Worm (Caenorhabditis elegans) whole organism, mixed stage, embryonic: Measurements from ENCODE around the gene hlh-13.

Experiments
- M03D4.4 ChIP-seq: sonication (generic microtip); optimal IDR thresholded peaks from 2 replicates; lab custom pipeline; 2017; ENCODE audit warnings: mild to moderate bottlenecking, missing genetic modification characterization, missing compliant biosample characterization
- bed-3 ChIP-seq: fragments of 200-800 bp; sonication (Bioruptor generic); optimal IDR thresholded peaks from 3 replicates; lab custom pipeline; 2018; ENCODE audit warnings: mild to moderate bottlenecking, missing genetic modification characterization, moderate library complexity, missing compliant biosample characterization
- blmp-1 ChIP-seq: fragments of 150-350 bp; optimal IDR thresholded peaks from 2 replicates; lab custom pipeline; 2014; ENCODE audit warnings: missing biosample characterization, missing genetic modification characterization
- ceh-39 ChIP-seq: fragments of 150-350 bp; optimal IDR thresholded peaks from 2 replicates; lab custom pipeline; 2014; ENCODE audit warnings: missing biosample characterization, missing genetic modification characterization
- ceh-83 ChIP-seq: fragments of 200-800 bp; sonication (Bioruptor generic); optimal IDR thresholded peaks from 2 replicates; lab custom pipeline; 2018; ENCODE audit warnings: mild to moderate bottlenecking, missing genetic modification characterization, missing compliant biosample characterization
- ces-1 ChIP-seq: fragments of 150-350 bp; optimal IDR thresholded peaks from 2 replicates; lab custom pipeline; 2014; ENCODE audit warnings: missing biosample characterization, missing genetic modification reagents, missing genetic modification characterization
- cnd-1 ChIP-seq: fragments of 200-800 bp; sonication (Bioruptor generic); optimal IDR thresholded peaks from 2 replicates; lab custom pipeline; 2018; ENCODE audit warnings: mild to moderate bottlenecking, missing genetic modification characterization, missing compliant biosample characterization
- drap-1 ChIP-seq: fragments of 200-800 bp; sonication (Bioruptor generic); optimal IDR thresholded peaks from 3 replicates; lab custom pipeline; 2018; ENCODE audit warnings: mild to moderate bottlenecking, missing genetic modification characterization, missing compliant biosample characterization
- elt-1 ChIP-seq: sonication (generic microtip); optimal IDR thresholded peaks from 2 replicates; lab custom pipeline; 2017; ENCODE audit warnings: missing genetic modification characterization, mild to moderate bottlenecking, missing compliant biosample characterization, antibody characterized with exemption, moderate library complexity, borderline replicate concordance; ENCODE audit not compliant: insufficient read depth
- elt-3 ChIP-seq: fragments of 150-350 bp; optimal IDR thresholded peaks from 2 replicates; lab custom pipeline; 2014; ENCODE audit warnings: missing biosample characterization, missing genetic modification characterization
- flh-1 ChIP-seq: fragments of 200-800 bp; sonication (Bioruptor generic); optimal IDR thresholded peaks from 2 replicates; lab custom pipeline; 2018; ENCODE audit warnings: mild to moderate bottlenecking, missing genetic modification characterization, moderate library complexity, missing compliant biosample characterization
- ham-2 ChIP-seq: fragments of 200-800 bp; sonication (Bioruptor generic); optimal IDR thresholded peaks from 2 replicates; lab custom pipeline; 2018; ENCODE audit warnings: mild to moderate bottlenecking, missing genetic modification characterization, missing compliant biosample characterization
- hlh-1 ChIP-seq: fragments of 150-350 bp; optimal IDR thresholded peaks from 2 replicates; lab custom pipeline; 2014; ENCODE audit warnings: missing biosample characterization, missing genetic modification reagents, missing genetic modification characterization
- lin-13 ChIP-seq: fragments of 150-350 bp; optimal IDR thresholded peaks from 2 replicates; lab custom pipeline; 2014; ENCODE audit warnings: missing biosample characterization, missing genetic modification characterization
- lin-32 ChIP-seq: fragments of 200-800 bp; sonication (Bioruptor generic); optimal IDR thresholded peaks from 2 replicates; lab custom pipeline; 2018; ENCODE audit warnings: mild to moderate bottlenecking, missing genetic modification characterization, missing compliant biosample characterization
- lsy-2 ChIP-seq: fragments of 150-350 bp; optimal IDR thresholded peaks from 2 replicates; lab custom pipeline; 2014; ENCODE audit warnings: missing biosample characterization, missing genetic modification characterization
- mab-5 ChIP-seq: fragments of 150-350 bp; optimal IDR thresholded peaks from 2 replicates; lab custom pipeline; 2014; ENCODE audit warnings: missing biosample characterization, missing genetic modification characterization
- mep-1 ChIP-seq: fragments of 150-350 bp; optimal IDR thresholded peaks from 2 replicates; lab custom pipeline; 2017; ENCODE audit warnings: missing biosample characterization, missing genetic modification reagents, missing genetic modification characterization, inconsistent platforms
- mls-2 ChIP-seq: sonication (generic microtip); optimal IDR thresholded peaks from 2 replicates; lab custom pipeline; 2016; ENCODE audit warnings: mild to moderate bottlenecking, missing genetic modification characterization, moderate library complexity, missing compliant biosample characterization
- nhr-12 ChIP-seq: fragments of 150-350 bp; optimal IDR thresholded peaks from 2 replicates; lab custom pipeline; 2014; ENCODE audit warnings: missing biosample characterization, missing genetic modification characterization
- nhr-2 ChIP-seq: fragments of 150-350 bp; optimal IDR thresholded peaks from 2 replicates; lab custom pipeline; 2014; ENCODE audit warnings: missing biosample characterization, missing genetic modification characterization
- nhr-237 ChIP-seq: fragments of 150-350 bp; optimal IDR thresholded peaks from 2 replicates; lab custom pipeline; 2014; ENCODE audit warnings: missing biosample characterization, missing genetic modification characterization
- nhr-28 ChIP-seq: fragments of 150-350 bp; optimal IDR thresholded peaks from 2 replicates; lab custom pipeline; 2014; ENCODE audit warnings: missing biosample characterization, missing genetic modification characterization
- nhr-76 ChIP-seq: sonication (generic microtip); optimal IDR thresholded peaks from 2 replicates; lab custom pipeline; 2017; ENCODE audit warnings: missing biosample characterization, missing genetic modification characterization
- pha-4 ChIP-seq: fragments of 150-350 bp; optimal IDR thresholded peaks from 2 replicates; lab custom pipeline; 2018; ENCODE audit warnings: missing biosample characterization, missing genetic modification reagents, missing genetic modification characterization
- sem-2 ChIP-seq: fragments of 200-800 bp; sonication (Bioruptor generic); optimal IDR thresholded peaks from 2 replicates; lab custom pipeline; 2018; ENCODE audit warnings: mild to moderate bottlenecking, missing genetic modification characterization, missing compliant biosample characterization
- snpc-4 ChIP-seq: fragments of 150-350 bp; optimal IDR thresholded peaks from 2 replicates; lab custom pipeline; 2014; ENCODE audit warnings: missing biosample characterization, missing genetic modification characterization
- sptf-1 ChIP-seq: sonication (generic microtip); optimal IDR thresholded peaks from 2 replicates; lab custom pipeline; 2017; ENCODE audit warnings: mild to moderate bottlenecking, missing genetic modification characterization, moderate library complexity, missing compliant biosample characterization
- tbx-8 ChIP-seq: fragments of 200-800 bp; sonication (Bioruptor generic); optimal IDR thresholded peaks from 2 replicates; lab custom pipeline; 2018; ENCODE audit warnings: mild to moderate bottlenecking, missing genetic modification characterization, moderate library complexity, missing compliant biosample characterization
- unc-39 ChIP-seq: fragments of 150-350 bp; optimal IDR thresholded peaks from 2 replicates; lab custom pipeline; 2014; ENCODE audit warnings: missing biosample characterization, missing genetic modification characterization
- zip-8 ChIP-seq: fragments of 150-350 bp; optimal IDR thresholded peaks from 2 replicates; lab custom pipeline; 2014; ENCODE audit warnings: missing biosample characterization, missing genetic modification characterization
- ztf-11 ChIP-seq: fragments of 150-350 bp; optimal IDR thresholded peaks from 2 replicates; lab custom pipeline; 2014; ENCODE audit warnings: missing biosample characterization, missing genetic modification characterization

The hlh-13 gene

ce11 chrX:4248417-4248816 lies 632 bp upstream of the hlh-13 start:
- TF ChIP-seq sptf-1 (tag; lab: Kevin White, UChicago) (no peak), lin-13 (tag; lab: Kevin White, UChicago) (no peak), lsy-2 (tag; lab: Kevin White, UChicago) (no peak), nhr-28 (no peak), lin-32 (GFP tag; lab: Kevin White, UChicago) (no peak), pha-4 (no peak), mls-2 (tag; lab: Kevin White, UChicago) (no peak), mep-1 (tag; lab: Kevin White, UChicago) (no peak), blmp-1 (tag; lab: Kevin White, UChicago) (no peak), bed-3 (no peak), nhr-237 (tag; lab: Kevin White, UChicago) (no peak), mab-5 (tag; lab: Kevin White, UChicago) (no peak), M03D4.4 (tag; lab: Kevin White, UChicago) (no peak), ces-1 (GFP tag; lab: Kevin White, UChicago) (no peak), tbx-8 (no peak), nhr-2 (no peak)

ce11 chrX:4252047-4252446 lies 3.0 kb downstream of the hlh-13 start, which contains the start of gene srv-5:
Gene srv-5 (plus strand): TSS chrX:4252347.
- TF ChIP-seq mab-5 (tag; lab: Kevin White, UChicago) = no peak
- TF ChIP-seq drap-1 (GFP tag; lab: Kevin White, UChicago) = no peak
- no peak for TF ChIP-seq elt-1 (tag; lab: Kevin White, UChicago)
- no peak for TF ChIP-seq flh-1 (GFP tag; lab: Kevin White, UChicago)
- no peak for TF ChIP-seq nhr-76 (tag; lab: Kevin White, UChicago)
- no peak for TF ChIP-seq ceh-39
- TF ChIP-seq sptf-1 (tag; lab: Kevin White, UChicago) = no peak
- TF ChIP-seq lin-32 (GFP tag; lab: Kevin White, UChicago) = no peak
- TF ChIP-seq lin-13 (tag; lab: Kevin White, UChicago) = no peak
- TF ChIP-seq zip-8 = no peak
- TF ChIP-seq unc-39 = no peak
- no peak for TF ChIP-seq tbx-8
- no peak for TF ChIP-seq lsy-2 (tag; lab: Kevin White, UChicago)
- TF ChIP-seq, all 35 proteins: peak for 0

- TF ChIP-seq zip-8 = no peak
- TF ChIP-seq ces-1 (GFP tag; lab: Kevin White, UChicago) = peak; percentile 28
- peak; percentile 7 for TF ChIP-seq lin-13 (tag; lab: Kevin White, UChicago)
- peak; percentile 21 for TF ChIP-seq hlh-1
- TF ChIP-seq nhr-12 (tag; lab: Kevin White, UChicago) = no peak
- TF ChIP-seq cnd-1 (tag; lab: Kevin White, UChicago) = peak; percentile 40
- TF ChIP-seq ceh-39 = peak; percentile 29
Measured at ce11 chrX:4254782-4255181, 5.7 kb downstream of the hlh-13 start, which contains the start of gene taf-11.1. Gene taf-11.1 (plus strand): TSS chrX:4255170.

- TF ChIP-seq sptf-1 (tag; lab: Kevin White, UChicago) = no peak
- TF ChIP-seq, all 35 proteins: peak for 0
Measured at ce11 chrX:4255366-4255765, 6.3 kb downstream of the hlh-13 start.

- TF ChIP-seq lin-32 (GFP tag; lab: Kevin White, UChicago) = no peak
- TF ChIP-seq hlh-1 = no peak
- TF ChIP-seq sptf-1 (tag; lab: Kevin White, UChicago) = no peak
- TF ChIP-seq lsy-2 (tag; lab: Kevin White, UChicago) = no peak
- TF ChIP-seq elt-1 (tag; lab: Kevin White, UChicago) = no peak
- no peak for TF ChIP-seq snpc-4
- no peak for TF ChIP-seq unc-39
- no peak for TF ChIP-seq ces-1 (GFP tag; lab: Kevin White, UChicago)
- no peak for TF ChIP-seq mls-2 (tag; lab: Kevin White, UChicago)
- no peak for TF ChIP-seq nhr-12 (tag; lab: Kevin White, UChicago)
- no peak for TF ChIP-seq drap-1 (GFP tag; lab: Kevin White, UChicago)
- no peak for TF ChIP-seq M03D4.4 (tag; lab: Kevin White, UChicago)
- no peak for TF ChIP-seq ham-2 (GFP tag; lab: Kevin White, UChicago)
- no peak for TF ChIP-seq nhr-76 (tag; lab: Kevin White, UChicago)
- TF ChIP-seq bed-3 = no peak
Measured at ce11 chrX:4256761-4257160, 7.7 kb downstream of the hlh-13 start, which contains the start of gene srv-6. Gene srv-6 (plus strand): TSS chrX:4257061.

- TF ChIP-seq lsy-2 (tag; lab: Kevin White, UChicago) (no peak), ztf-11 (tag; lab: Kevin White, UChicago) (no peak), mep-1 (tag; lab: Kevin White, UChicago) (peak; percentile 8), mls-2 (tag; lab: Kevin White, UChicago) (no peak), lin-13 (tag; lab: Kevin White, UChicago) (peak; percentile 51), snpc-4 (no peak), elt-1 (tag; lab: Kevin White, UChicago) (no peak), lin-32 (GFP tag; lab: Kevin White, UChicago) (no peak), nhr-237 (tag; lab: Kevin White, UChicago) (no peak), nhr-2 (no peak), nhr-28 (no peak), ham-2 (GFP tag; lab: Kevin White, UChicago) (no peak), drap-1 (GFP tag; lab: Kevin White, UChicago) (no peak), elt-3 (tag; lab: Kevin White, UChicago) (no peak), unc-39 (no peak), ceh-39 (no peak), sem-2 (GFP tag; lab: Kevin White, UChicago) (no peak), blmp-1 (tag; lab: Kevin White, UChicago) (no peak), pha-4 (peak; percentile 65), flh-1 (GFP tag; lab: Kevin White, UChicago) (no peak), mab-5 (tag; lab: Kevin White, UChicago) (no peak), nhr-12 (tag; lab: Kevin White, UChicago) (no peak), sptf-1 (tag; lab: Kevin White, UChicago) (no peak), ceh-83 (GFP tag; lab: Kevin White, UChicago) (no peak), cnd-1 (tag; lab: Kevin White, UChicago) (no peak)
Measured at ce11 chrX:4260297-4260696, 11.2 kb downstream of the hlh-13 start, which contains the start of gene C52B9.4. Gene C52B9.4 (plus strand): TSS chrX:4260652.
